Worm (Caenorhabditis elegans) whole organism, midembryonic: ENCODE measurements around the gene zmp-1.

ENCODE experiments used
- T22C8.4 ChIP-seq: fragments of 200-800 bp; sonication (Bioruptor generic); IDR thresholded peaks from 2 replicates; pipeline ENCODE4 v1.3.6; 2022; ENCODE audit warnings: missing genetic modification characterization, missing compliant biosample characterization
- cog-1 ChIP-seq: sonication (generic microtip); optimal IDR thresholded peaks from 2 replicates; lab custom pipeline; 2016; ENCODE audit warnings: missing genetic modification characterization, missing compliant biosample characterization
- ref-1 ChIP-seq: fragments of 200-800 bp; sonication (Bioruptor generic); conservative IDR thresholded peaks from 2 replicates; pipeline ENCODE4 v1.3.6; 2022; ENCODE audit warnings: missing genetic modification reagents, missing genetic modification characterization, missing compliant biosample characterization

- TF ChIP-seq T22C8.4 (GFP tag; lab: Robert Waterston, UW): 0 out of 2 replicates have a peak, but pooled peaks have one; percentile 7
- no peak for TF ChIP-seq ref-1
- TF ChIP-seq cog-1: no peak
Measured at ce11 chrIII:5943368-5944180, 10.8 kb upstream of the zmp-1 start.
